Worm (Caenorhabditis elegans) whole organism, young adult: ENCODE measurements around the gene C15H9.9.

Source experiments
- pha-4 ChIP-seq: fragments of 150-350 bp; sonication (generic microtip); optimal IDR thresholded peaks from 2 replicates; lab custom pipeline; 2014; ENCODE audit warnings: missing biosample characterization, missing genetic modification reagents, missing genetic modification characterization
- repo-1 ChIP-seq: sonication (generic microtip); optimal IDR thresholded peaks from 2 replicates; lab custom pipeline; 2017; ENCODE audit warnings: mild to moderate bottlenecking, missing genetic modification characterization, missing compliant biosample characterization
- unc-62 ChIP-seq: fragments of 150-350 bp; optimal IDR thresholded peaks from 2 replicates; lab custom pipeline; 2014; ENCODE audit warnings: missing biosample characterization, missing genetic modification reagents, missing genetic modification characterization

DNA sequence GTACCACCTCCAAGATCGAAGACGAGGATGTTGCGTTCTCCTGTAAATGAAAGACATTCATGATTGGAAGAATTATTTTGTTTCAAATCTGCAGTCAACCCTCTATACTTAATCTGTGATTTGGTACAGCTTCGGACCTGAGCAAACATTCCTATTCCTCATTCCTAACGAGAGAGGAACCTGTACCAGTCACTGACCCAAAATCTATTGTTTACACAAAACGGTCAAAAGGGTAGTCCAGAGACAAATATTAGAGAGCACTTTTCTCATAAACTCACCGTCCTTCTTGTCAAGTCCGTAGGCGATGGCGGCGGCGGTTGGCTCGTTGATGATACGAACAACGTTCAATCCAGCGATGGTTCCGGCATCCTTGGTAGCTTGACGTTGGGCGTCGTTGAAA, 37.3 kb downstream of the C15H9.9 start:
- TF ChIP-seq unc-62: no peak
- no peak for TF ChIP-seq pha-4
- TF ChIP-seq repo-1 (tag; lab: Kevin White, UChicago): no peak
